Worm (Caenorhabditis elegans): Measurements from ENCODE around the gene lin-24.
A peak's percentile ranks its signal among the peaks of the same experiment; 100 is the strongest.

Gene lin-24

DNA sequence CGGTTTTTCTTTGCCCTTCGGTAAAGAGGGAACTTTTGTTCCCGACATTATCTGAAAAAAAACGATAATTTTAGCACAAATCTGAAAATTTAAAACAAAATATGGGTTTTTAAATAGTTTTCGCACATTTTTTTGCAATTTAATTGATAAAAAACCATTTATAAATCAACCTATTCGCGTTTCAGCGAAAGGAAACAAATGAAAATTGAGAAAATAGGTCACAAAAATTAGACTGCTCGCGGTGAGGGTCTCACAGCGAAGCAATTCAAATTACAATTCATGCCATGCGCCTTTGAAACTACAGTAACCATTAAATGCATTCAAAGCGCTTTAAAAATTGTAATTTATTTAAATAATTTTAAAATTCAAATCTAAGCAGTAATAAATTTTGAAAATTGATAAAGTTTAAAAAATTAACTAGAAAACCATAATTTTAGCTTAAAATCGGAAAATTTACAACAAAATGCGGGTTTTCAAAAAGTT lies 24.9 kb downstream of the lin-24 start, which contains the start of gene B0001.7 (continued):
- TF ChIP-seq unc-62 (GFP tag; optimal IDR thresholded peaks at IDR 0.05) (no peak), attf-6 (GFP tag; IDR thresholded peaks at IDR 0.05) (no peak), dox-1 (GFP tag; IDR thresholded peaks at IDR 0.05) (no peak), die-1 (tag; optimal IDR thresholded peaks at IDR 0.05) (no peak), gei-17 (GFP tag; optimal IDR thresholded peaks at IDR 0.05) (no peak), xnd-1 (tag; optimal IDR thresholded peaks at IDR 0.05) (peak; percentile 83), cebp-2 (GFP tag; IDR thresholded peaks at IDR 0.05) (no peak), nhr-120 (GFP tag; IDR thresholded peaks at IDR 0.05) (no peak), lin-35 (GFP tag; optimal IDR thresholded peaks at IDR 0.05) (no peak), ztf-25 (GFP tag; IDR thresholded peaks at IDR 0.05) (no peak), hlh-26 (GFP tag; conservative IDR thresholded peaks at IDR 0.05) (no peak), snpc-1.3 (tag; optimal IDR thresholded peaks at IDR 0.05; ENCODE audit: insufficient read depth) (no peak), cebp-1 (GFP tag; IDR thresholded peaks at IDR 0.05) (no peak), cebp-1 (tag; optimal IDR thresholded peaks at IDR 0.05) (no peak), aptf-3 (GFP tag; IDR thresholded peaks at IDR 0.05) (no peak), aptf-2 (GFP tag; conservative IDR thresholded peaks at IDR 0.05) (no peak), B0035.1 (tag; optimal IDR thresholded peaks at IDR 0.05) (no peak), ztf-26 (tag; optimal IDR thresholded peaks at IDR 0.05) (no peak), B0261.1 (tag; optimal IDR thresholded peaks at IDR 0.05) (no peak), T26A5.8 (tag; optimal IDR thresholded peaks at IDR 0.05) (no peak), tbx-9 (tag; optimal IDR thresholded peaks at IDR 0.05; ENCODE audit: borderline replicate concordance) (no peak), attf-3 (GFP tag; conservative IDR thresholded peaks at IDR 0.05) (no peak), dpl-1 (GFP tag; optimal IDR thresholded peaks at IDR 0.05) (no peak), hmg-20 (GFP tag; IDR thresholded peaks at IDR 0.05) (no peak), F37B4.10 (GFP tag; IDR thresholded peaks at IDR 0.05) (no peak), lsy-27 (tag; optimal IDR thresholded peaks at IDR 0.05; ENCODE audit: borderline replicate concordance, insufficient read depth) (no peak), efl-1 (GFP tag; optimal IDR thresholded peaks at IDR 0.05) (peak; percentile 69), rcor-1 (GFP tag; IDR thresholded peaks at IDR 0.05) (no peak), Y79H2A.3 (GFP tag; conservative IDR thresholded peaks at IDR 0.05) (no peak), sea-2 (GFP tag; IDR thresholded peaks at IDR 0.05) (no peak), nhr-27 (tag; optimal IDR thresholded peaks at IDR 0.05) (no peak), akir-1 (GFP tag; optimal IDR thresholded peaks at IDR 0.05) (no peak), F22D6.2 (tag; optimal IDR thresholded peaks at IDR 0.05) (no peak), somi-1 (GFP tag; optimal IDR thresholded peaks at IDR 0.05) (no peak), T07F8.4 (tag; optimal IDR thresholded peaks at IDR 0.05) (no peak), lsl-1 (GFP tag; optimal IDR thresholded peaks at IDR 0.05) (peak; percentile 90), ekl-4 (GFP tag; IDR thresholded peaks at IDR 0.05) (no peak), zim-3 (tag; optimal IDR thresholded peaks at IDR 0.05) (no peak), mcd-1 (GFP tag; IDR thresholded peaks at IDR 0.05) (no peak), mxl-1 (tag; optimal IDR thresholded peaks at IDR 0.05) (no peak), atf-7 (tag; optimal IDR thresholded peaks at IDR 0.05) (no peak), sptf-2 (GFP tag; optimal IDR thresholded peaks at IDR 0.05) (no peak), Y56A3A.18 (GFP tag; IDR thresholded peaks at IDR 0.05) (no peak), F33H1.4 (GFP tag; IDR thresholded peaks at IDR 0.05) (peak; percentile 86), tbp1 (GFP tag; optimal IDR thresholded peaks at IDR 0.05) (peak; percentile 22), nfya-1 (tag; optimal IDR thresholded peaks at IDR 0.05; ENCODE audit: borderline replicate concordance, insufficient read depth) (no peak), nhr-179 (tag; optimal IDR thresholded peaks at IDR 0.05) (no peak), F49E8.2 (tag; optimal IDR thresholded peaks at IDR 0.05; ENCODE audit: insufficient read depth) (no peak), F39B2.1 (GFP tag; IDR thresholded peaks at IDR 0.05) (no peak), madf-10 (tag; optimal IDR thresholded peaks at IDR 0.05) (no peak)

Measured in whole organism, young adult.